Fruit fly (Drosophila melanogaster): ENCODE measurements around the gene CG1571.

CG1571 gene

dm6 chrX:8056084-8056483 lies 19.6 kb upstream of the CG1571 start:
- TF ChIP-seq Atf-2 (GFP tag; optimal IDR thresholded peaks at IDR 0.05), result no peak
- 0 out of 3 replicates have a peak, but pooled peaks have one; percentile 44 for TF ChIP-seq CG2199 (GFP tag; IDR thresholded peaks at IDR 0.05)
- TF ChIP-seq Ets97D (GFP tag; optimal IDR thresholded peaks at IDR 0.05), result no peak
- TF ChIP-seq Med (GFP tag), result peak; percentile 33
- peak; percentile 43 for TF ChIP-seq CTCF (GFP tag; optimal IDR thresholded peaks at IDR 0.05)
- TF ChIP-seq Neu2 (GFP tag; optimal IDR thresholded peaks at IDR 0.05; ENCODE audit: borderline replicate concordance), result peak; percentile 58
- no peak for TF ChIP-seq CG5180 (GFP tag; optimal IDR thresholded peaks at IDR 0.05)
- no peak for TF ChIP-seq CG42726 (GFP tag; IDR thresholded peaks at IDR 0.05; ENCODE audit: partially characterized antibody)
- TF ChIP-seq esg (GFP tag; conservative IDR thresholded peaks at IDR 0.05), result no peak
- no peak for TF ChIP-seq ato (GFP tag; IDR thresholded peaks at IDR 0.05; ENCODE audit: partially characterized antibody)
- no peak for TF ChIP-seq luna (GFP tag; optimal IDR thresholded peaks at IDR 0.05)
- peak in 1 of 2 experiments; percentile 60 for TF ChIP-seq eve (GFP tag; optimal IDR thresholded peaks at IDR 0.05)
- no peak for TF ChIP-seq Blimp-1 (GFP tag; optimal IDR thresholded peaks at IDR 0.05)
- no peak for TF ChIP-seq CG2712 (tag; optimal IDR thresholded peaks at IDR 0.05)
- peak in 1 of 2 experiments; percentile 89 for TF ChIP-seq Pdp1 (GFP tag; optimal IDR thresholded peaks at IDR 0.05)
- no peak for TF ChIP-seq Gsc (GFP tag; IDR thresholded peaks at IDR 0.05)
- no peak for TF ChIP-seq ash1 (GFP tag; optimal IDR thresholded peaks at IDR 0.05)

dm6 chrX:8056597-8057228 lies 19.0 kb upstream of the CG1571 start:
- TF ChIP-seq Opbp (GFP tag; IDR thresholded peaks at IDR 0.05; ENCODE audit: partially characterized antibody), result no peak
- TF ChIP-seq CG8281 (tag; optimal IDR thresholded peaks at IDR 0.05), result no peak
- TF ChIP-seq B-H2 (GFP tag; optimal IDR thresholded peaks at IDR 0.05), result peak; percentile 14
- peak; percentile 43; the same call in 1 of the 2 replicates for TF ChIP-seq CG32772 (GFP tag; IDR thresholded peaks at IDR 0.05)
- TF ChIP-seq CG34376 (GFP tag; optimal IDR thresholded peaks at IDR 0.05), result peak; percentile 7
- no peak for TF ChIP-seq Hsf (GFP tag; optimal IDR thresholded peaks at IDR 0.05)
- TF ChIP-seq danr (GFP tag; IDR thresholded peaks at IDR 0.05), result no peak
- 0 out of 2 replicates have a peak, but pooled peaks have one; percentile 23 for TF ChIP-seq chm (GFP tag; IDR thresholded peaks at IDR 0.05)
- no peak for TF ChIP-seq CG32532 (GFP tag; IDR thresholded peaks at IDR 0.05)
- 0 out of 3 replicates have a peak, but pooled peaks have one; percentile 33 for TF ChIP-seq ci (GFP tag; IDR thresholded peaks at IDR 0.05)
- no peak for TF ChIP-seq Blimp-1 (GFP tag; optimal IDR thresholded peaks at IDR 0.05)
- TF ChIP-seq nau (GFP tag; optimal IDR thresholded peaks at IDR 0.05), result no peak
- TF ChIP-seq E2f2 (GFP tag; IDR thresholded peaks at IDR 0.05), result no peak
- no peak for TF ChIP-seq CG14050 (GFP tag; IDR thresholded peaks at IDR 0.05)
- TF ChIP-seq CG4282 (GFP tag; optimal IDR thresholded peaks at IDR 0.05), result no peak
- TF ChIP-seq kni (GFP tag; optimal IDR thresholded peaks at IDR 0.05), result peak; percentile 25
- TF ChIP-seq vfl (GFP tag; optimal IDR thresholded peaks at IDR 0.05), result no peak
- no peak for TF ChIP-seq slou (GFP tag; optimal IDR thresholded peaks at IDR 0.05)
- no peak for TF ChIP-seq schlank (tag; optimal IDR thresholded peaks at IDR 0.05)
- no peak for TF ChIP-seq row (GFP tag; IDR thresholded peaks at IDR 0.05)
- no peak for TF ChIP-seq oc (tag; optimal IDR thresholded peaks at IDR 0.05)
- no peak for TF ChIP-seq dimm (GFP tag; IDR thresholded peaks at IDR 0.05)
- TF ChIP-seq TFAM (GFP tag; optimal IDR thresholded peaks at IDR 0.05), result no peak
- no peak for TF ChIP-seq so (GFP tag; IDR thresholded peaks at IDR 0.05)
- no peak for TF ChIP-seq crc (GFP tag; optimal IDR thresholded peaks at IDR 0.05)
- TF ChIP-seq CG10147 (GFP tag; optimal IDR thresholded peaks at IDR 0.05), result no peak
- TF ChIP-seq PHDP (tag; optimal IDR thresholded peaks at IDR 0.05), result no peak
- no peak for TF ChIP-seq MBD-R2 (GFP tag; IDR thresholded peaks at IDR 0.05)
- TF ChIP-seq CG15073 (GFP tag; optimal IDR thresholded peaks at IDR 0.05), result no peak
- TF ChIP-seq CG2129 (GFP tag; IDR thresholded peaks at IDR 0.05; ENCODE audit: partially characterized antibody), result no peak
- TF ChIP-seq CG16779 (GFP tag; IDR thresholded peaks at IDR 0.05), result no peak
- TF ChIP-seq CG31224 (GFP tag; IDR thresholded peaks at IDR 0.05), result no peak
- no peak for TF ChIP-seq crp (GFP tag; optimal IDR thresholded peaks at IDR 0.05)
- TF ChIP-seq CG9817 (tag; optimal IDR thresholded peaks at IDR 0.05), result no peak
